Fruit fly (Drosophila melanogaster) whole organism, pupa: ENCODE measurements around the gene CG3566.

Experiments used
- CG10348 ChIP-seq: fragments of 200-800 bp; sonication (Bioruptor generic); IDR thresholded peaks from 2 replicates; pipeline ENCODE4 v1.3.6; 2022; ENCODE audit warnings: missing biosample characterization, missing genetic modification characterization
- CG12605 ChIP-seq: fragments of 200-800 bp; sonication (Bioruptor generic); IDR thresholded peaks from 2 replicates; pipeline ENCODE4 v1.3.6; 2022; ENCODE audit warnings: missing biosample characterization, missing genetic modification characterization
- CG13204 ChIP-seq: fragments of 200-800 bp; sonication (Bioruptor generic); optimal IDR thresholded peaks from 2 replicates; lab custom pipeline; 2018; ENCODE audit warnings: missing biosample characterization, mild to moderate bottlenecking, missing genetic modification characterization, moderate library complexity
- CG14655 ChIP-seq: fragments of 200-800 bp; sonication (Bioruptor generic); optimal IDR thresholded peaks from 3 replicates; lab custom pipeline; 2017; ENCODE audit warnings: mild to moderate bottlenecking, missing biosample characterization, missing genetic modification reagents, missing genetic modification characterization
- CG15710 ChIP-seq: fragments of 200-800 bp; sonication (Bioruptor generic); optimal IDR thresholded peaks from 2 replicates; lab custom pipeline; 2018; ENCODE audit warnings: missing biosample characterization, mild to moderate bottlenecking, missing genetic modification characterization, moderate library complexity
- CG17806 ChIP-seq: fragments of 200-800 bp; sonication (Bioruptor generic); optimal IDR thresholded peaks from 2 replicates; lab custom pipeline; 2018; ENCODE audit warnings: missing biosample characterization, mild to moderate bottlenecking, missing genetic modification characterization, moderate library complexity
- CG32121 ChIP-seq: fragments of 200-800 bp; sonication (Bioruptor generic); IDR thresholded peaks from 2 replicates; pipeline ENCODE4 v1.3.6; 2022; ENCODE audit warnings: missing biosample characterization, missing genetic modification characterization
- CG34367 ChIP-seq: fragments of 200-800 bp; sonication (Bioruptor generic); optimal IDR thresholded peaks from 2 replicates; lab custom pipeline; 2018; ENCODE audit warnings: missing biosample characterization, mild to moderate bottlenecking, missing genetic modification characterization
- CG4496 ChIP-seq: fragments of 200-800 bp; sonication (Bioruptor generic); IDR thresholded peaks from 3 replicates; pipeline ENCODE4 v1.3.6; 2022; ENCODE audit warnings: missing biosample characterization, missing genetic modification characterization
- CG8159 ChIP-seq: fragments of 200-800 bp; sonication (Bioruptor generic); optimal IDR thresholded peaks from 3 replicates; lab custom pipeline; 2018; ENCODE audit warnings: missing biosample characterization, mild to moderate bottlenecking, missing genetic modification characterization, moderate library complexity
- CG8301 ChIP-seq: fragments of 200-800 bp; sonication (Bioruptor generic); optimal IDR thresholded peaks from 2 replicates; lab custom pipeline; 2018; ENCODE audit warnings: missing biosample characterization, mild to moderate bottlenecking, missing genetic modification characterization
- CG9948 ChIP-seq: fragments of 200-800 bp; sonication (Bioruptor generic); optimal IDR thresholded peaks from 2 replicates; lab custom pipeline; 2018; ENCODE audit warnings: missing biosample characterization, mild to moderate bottlenecking, missing genetic modification characterization, moderate library complexity
- D1 ChIP-seq: fragments of 200-800 bp; sonication (Bioruptor generic); optimal IDR thresholded peaks from 2 replicates; lab custom pipeline; 2018; ENCODE audit warnings: missing biosample characterization, mild to moderate bottlenecking, missing genetic modification characterization, moderate library complexity
- EcR ChIP-seq: fragments of 200-800 bp; sonication (Bioruptor generic); optimal IDR thresholded peaks from 3 replicates; lab custom pipeline; 2019; ENCODE audit warnings: missing biosample characterization, missing genetic modification characterization, mild to moderate bottlenecking, moderate library complexity, missing genetic modification reagents
- Ets98B ChIP-seq: fragments of 200-800 bp; sonication (Bioruptor generic); IDR thresholded peaks from 2 replicates; pipeline ENCODE4 v1.3.6; 2022; ENCODE audit warnings: missing biosample characterization, missing genetic modification characterization
- Pif1A ChIP-seq: fragments of 200-800 bp; sonication (Bioruptor generic); optimal IDR thresholded peaks from 3 replicates; lab custom pipeline; 2016; ENCODE audit warnings: missing biosample characterization, missing genetic modification characterization
- Pif1B ChIP-seq: fragments of 200-800 bp; sonication (Bioruptor generic); optimal IDR thresholded peaks from 3 replicates; lab custom pipeline; 2016; ENCODE audit warnings: missing biosample characterization, missing genetic modification characterization
- Snoo ChIP-seq: fragments of 200-800 bp; sonication (Bioruptor generic); optimal IDR thresholded peaks from 3 replicates; lab custom pipeline; 2017; ENCODE audit warnings: missing biosample characterization, mild to moderate bottlenecking, missing genetic modification characterization, inconsistent platforms
- fd96Ca ChIP-seq: fragments of 200-800 bp; sonication (Bioruptor generic); IDR thresholded peaks from 3 replicates; pipeline ENCODE4 v1.3.6; 2022; ENCODE audit warnings: missing biosample characterization, missing genetic modification characterization
- gl ChIP-seq: fragments of 200-800 bp; sonication (Bioruptor generic); optimal IDR thresholded peaks from 2 replicates; lab custom pipeline; 2018; ENCODE audit warnings: missing biosample characterization, mild to moderate bottlenecking, missing genetic modification characterization
- rn ChIP-seq: fragments of 200-800 bp; sonication (Bioruptor generic); IDR thresholded peaks from 2 replicates; pipeline ENCODE4 v1.3.6; 2022; ENCODE audit warnings: missing biosample characterization, missing genetic modification characterization

The CG3566 gene

DNA sequence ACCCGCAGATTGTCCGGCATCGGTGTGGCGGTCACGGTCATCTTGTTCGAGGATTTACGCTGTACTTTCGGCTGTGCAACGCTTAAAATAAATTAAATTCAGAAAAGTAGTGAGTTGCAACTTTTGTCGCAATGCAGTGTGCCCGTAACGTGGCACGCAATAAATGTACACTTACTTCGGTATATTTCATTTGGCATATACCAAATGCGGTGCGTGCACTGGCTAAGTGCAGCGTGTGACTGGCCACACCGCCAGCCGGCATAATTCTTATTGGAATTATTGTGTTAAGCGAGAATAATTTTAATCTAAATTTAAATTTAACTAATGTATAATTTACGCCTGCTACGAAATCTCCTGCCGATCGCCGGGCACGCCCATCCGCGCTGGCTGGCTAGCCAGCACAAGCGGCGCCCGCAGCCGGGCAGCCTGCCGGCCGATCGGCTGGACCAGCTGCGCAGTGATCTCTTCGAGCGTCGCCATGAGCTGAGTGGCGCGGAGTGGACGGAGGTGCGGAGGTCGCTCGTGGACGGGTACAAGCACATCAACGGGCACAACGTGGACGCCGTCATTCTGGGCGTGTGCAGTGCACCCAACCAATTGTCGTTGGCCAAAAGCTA, 14.7 kb upstream of the CG3566 start, which contains the start of the genes Rpt4 and mldr:
Gene Rpt4, minus strand, starts transcription at position 163 of the 617 bp plus-strand sequence.
Gene mldr, plus strand, starts transcription at position 221 of the 617 bp plus-strand sequence.
- no peak for TF ChIP-seq CG9948
- no peak for TF ChIP-seq CG14655 (GFP tag; lab: Kevin White, UChicago)
- TF ChIP-seq Ets98B, result no peak
- TF ChIP-seq CG34367 (tag; lab: Kevin White, UChicago), result no peak
- no peak for TF ChIP-seq Pif1B (GFP tag; lab: Kevin White, UChicago)
- TF ChIP-seq rn (GFP tag; lab: Robert Waterston, UW), result no peak
- no peak for TF ChIP-seq Pif1A
- no peak for TF ChIP-seq gl (tag; lab: Kevin White, UChicago)
- no peak for TF ChIP-seq CG17806 (tag; lab: Kevin White, UChicago)

DNA sequence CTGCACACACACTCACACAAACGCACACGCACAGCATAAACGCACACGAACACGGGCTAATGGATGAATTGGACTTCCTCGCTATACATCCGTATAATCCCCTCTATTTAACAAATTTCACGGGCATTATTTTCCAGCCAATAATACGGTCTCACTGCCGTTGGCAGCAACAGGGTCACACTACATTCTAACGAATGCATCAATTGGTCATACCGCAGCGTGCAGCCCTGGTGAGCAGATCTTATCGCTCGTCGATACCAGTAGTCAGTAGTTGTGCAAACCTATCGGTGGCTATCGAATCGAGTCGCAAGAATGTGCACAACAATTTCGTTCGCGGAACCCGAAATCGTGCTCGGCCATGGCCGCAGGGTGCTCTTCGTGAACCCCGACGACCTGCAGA, 11.3 kb upstream of the CG3566 start, which contains the start of the genes Top3beta and wuho:
Gene Top3beta, minus strand, starts transcription at position 149 of the 400 bp plus-strand sequence.
Gene wuho, plus strand, starts transcription at position 259 of the 400 bp plus-strand sequence.
- TF ChIP-seq fd96Ca (GFP tag; lab: Robert Waterston, UW) (no peak), CG15710 (tag; lab: Kevin White, UChicago) (no peak), CG9948 (no peak), CG8159 (tag; lab: Kevin White, UChicago) (no peak), CG32121 (peak; percentile 43), CG4496 (GFP tag; lab: Robert Waterston, UW) (peak; percentile 44; the same call in 1 of the 3 replicates), Pif1B (GFP tag; lab: Kevin White, UChicago) (no peak)
- TF ChIP-seq, all 21 proteins: peak for 2

DNA sequence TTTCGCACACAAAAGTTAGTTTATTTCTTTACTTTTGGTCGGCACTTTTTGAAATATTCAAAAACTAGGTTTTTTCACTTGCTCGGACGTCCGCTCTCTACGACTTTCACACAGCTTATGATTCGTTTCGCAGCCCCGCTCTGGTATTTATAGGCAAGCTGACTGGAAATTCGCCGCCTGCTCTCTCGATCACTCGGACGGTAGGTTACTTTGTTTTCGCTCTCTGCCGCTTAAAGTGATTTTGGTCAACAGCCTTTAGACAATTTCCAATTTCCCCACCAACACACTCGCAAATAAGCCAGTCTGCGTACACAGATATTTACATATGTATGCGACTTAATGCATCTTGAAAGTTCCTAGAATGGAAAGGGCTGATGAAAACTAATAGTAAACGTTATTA, 6.9 kb upstream of the CG3566 start, which contains the start of gene CG11700:
Gene CG11700, minus strand, starts transcription at position 106 of the 400 bp plus-strand sequence.
- peak; percentile 64 for TF ChIP-seq EcR (GFP tag; lab: Kevin White, UChicago)
- TF ChIP-seq Pif1A, result no peak
- TF ChIP-seq CG4496 (GFP tag; lab: Robert Waterston, UW), result 0 out of 3 replicates have a peak, but pooled peaks have one; percentile 31
- 0 out of 2 replicates have a peak, but pooled peaks have one; percentile 19 for TF ChIP-seq CG12605
- TF ChIP-seq Ets98B, result peak; percentile 33; the same call in 1 of the 2 replicates

DNA sequence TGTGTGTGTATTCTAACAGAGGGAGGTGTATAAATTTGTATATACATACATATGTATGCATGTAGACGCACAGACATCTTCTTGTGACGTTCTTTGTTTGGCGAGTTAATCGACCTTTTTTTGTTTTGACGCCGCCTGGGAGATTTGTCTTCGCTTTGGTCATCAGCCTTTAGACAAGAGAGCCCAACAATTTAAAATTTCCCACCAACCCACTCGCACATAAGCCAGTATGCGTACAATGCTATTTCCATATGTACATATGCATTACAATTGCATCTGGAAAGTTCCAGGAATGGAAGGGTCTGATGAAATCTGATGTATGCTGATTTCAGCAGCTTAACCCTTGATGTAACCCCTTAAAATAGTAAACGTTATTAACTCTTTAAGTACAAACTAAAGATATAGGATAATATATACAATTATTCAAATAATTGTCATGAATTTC, 3.1 kb upstream of the CG3566 start, which contains the start of gene Ubi-p5E:
Gene Ubi-p5E, minus strand, starts transcription at position 19 of the 445 bp plus-strand sequence.
- TF ChIP-seq CG12605 (0 out of 2 replicates have a peak, but pooled peaks have one; percentile 14), CG10348 (GFP tag; lab: Robert Waterston, UW) (no peak), CG4496 (GFP tag; lab: Robert Waterston, UW) (0 out of 3 replicates have a peak, but pooled peaks have one; percentile 38), EcR (GFP tag; lab: Kevin White, UChicago) (peak; percentile 90)

dm6 chrX:6278879-6279628, 2.5 kb upstream of the CG3566 start:
- TF ChIP-seq CG34367 (tag; lab: Kevin White, UChicago) (no peak), gl (tag; lab: Kevin White, UChicago) (no peak), CG15710 (tag; lab: Kevin White, UChicago) (no peak), CG4496 (GFP tag; lab: Robert Waterston, UW) (0 out of 3 replicates have a peak, but pooled peaks have one; percentile 15), CG8159 (tag; lab: Kevin White, UChicago) (peak; percentile 26), CG12605 (no peak)

dm6 chrX:6267745-6268582, 8.6 kb downstream of the CG3566 start, which contains the start of gene Spt6:
Spt6 (plus strand) TSS chrX:6267797.
- no peak for TF ChIP-seq CG8159 (tag; lab: Kevin White, UChicago)
- TF ChIP-seq EcR (GFP tag; lab: Kevin White, UChicago), result peak; percentile 9

DNA sequence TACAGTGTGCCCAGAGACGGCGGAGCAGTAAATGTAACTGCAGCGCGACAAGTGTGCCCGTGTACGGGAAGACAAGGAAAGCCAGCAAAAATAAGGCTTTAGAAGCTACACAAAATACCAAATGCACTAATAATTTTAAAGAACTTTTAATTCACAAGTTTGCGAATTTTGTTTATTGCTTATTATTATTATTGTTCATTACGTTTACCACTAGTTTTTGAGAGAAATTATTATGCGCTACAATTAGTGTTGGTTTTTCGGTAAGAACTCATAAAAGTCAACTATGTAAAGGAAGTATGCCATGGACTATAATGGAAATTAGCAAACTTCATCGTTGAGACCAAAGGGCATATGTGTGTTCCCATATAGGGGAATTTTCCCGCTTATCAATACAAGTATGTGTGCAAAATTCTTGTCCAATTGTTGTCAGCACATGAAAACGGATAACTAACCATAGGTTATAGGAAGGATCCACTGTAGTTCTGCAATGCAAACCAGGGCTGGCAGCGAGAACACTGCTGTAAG, 9.3 kb downstream of the CG3566 start, which contains the start of gene schlank:
Gene schlank, minus strand, starts transcription at position 42 of the 525 bp plus-strand sequence.
- TF ChIP-seq CG13204 (GFP tag; lab: Kevin White, UChicago) (no peak), fd96Ca (GFP tag; lab: Robert Waterston, UW) (peak; percentile 74; the same call in 2 of the 3 replicates), D1 (no peak), CG34367 (tag; lab: Kevin White, UChicago) (peak; percentile 28), Ets98B (peak; percentile 65), Pif1B (GFP tag; lab: Kevin White, UChicago) (no peak), CG17806 (tag; lab: Kevin White, UChicago) (peak; percentile 28), CG8159 (tag; lab: Kevin White, UChicago) (peak; percentile 63), EcR (GFP tag; lab: Kevin White, UChicago) (no peak), Snoo (tag; lab: Kevin White, UChicago) (peak; percentile 7), CG9948 (peak; percentile 8), gl (tag; lab: Kevin White, UChicago) (no peak), CG15710 (tag; lab: Kevin White, UChicago) (peak; percentile 43), CG4496 (GFP tag; lab: Robert Waterston, UW) (peak; percentile 82), CG12605 (no peak), CG8301 (tag; lab: Kevin White, UChicago) (peak; percentile 39), CG32121 (peak; percentile 64), Pif1A (no peak), CG14655 (GFP tag; lab: Kevin White, UChicago) (no peak), rn (GFP tag; lab: Robert Waterston, UW) (0 out of 2 replicates have a peak, but pooled peaks have one; percentile 31), CG10348 (GFP tag; lab: Robert Waterston, UW) (no peak)
